Worm (Caenorhabditis elegans) whole organism, midembryonic: ENCODE results near the gene W03F9.4.

Source experiments
- cog-1 ChIP-seq: sonication (generic microtip); optimal IDR thresholded peaks from 2 replicates; lab custom pipeline; 2016; ENCODE audit warnings: missing genetic modification characterization, missing compliant biosample characterization
- flt-1 ChIP-seq: fragments of 200-800 bp; sonication (Bioruptor generic); IDR thresholded peaks from 2 replicates; pipeline ENCODE4 v1.3.6; 2022; ENCODE audit warnings: missing genetic modification characterization, missing compliant biosample characterization
- klf-2 ChIP-seq: fragments of 200-800 bp; sonication (Bioruptor generic); conservative IDR thresholded peaks from 2 replicates; pipeline ENCODE4 v1.3.6; 2022; ENCODE audit warnings: missing genetic modification reagents, missing genetic modification characterization, missing compliant biosample characterization
- med-1 ChIP-seq: sonication (generic microtip); optimal IDR thresholded peaks from 2 replicates; lab custom pipeline; 2017; ENCODE audit warnings: missing genetic modification characterization, mild to moderate bottlenecking, missing compliant biosample characterization, antibody characterized with exemption, missing genetic modification reagents; ENCODE audit not compliant: insufficient read depth

DNA sequence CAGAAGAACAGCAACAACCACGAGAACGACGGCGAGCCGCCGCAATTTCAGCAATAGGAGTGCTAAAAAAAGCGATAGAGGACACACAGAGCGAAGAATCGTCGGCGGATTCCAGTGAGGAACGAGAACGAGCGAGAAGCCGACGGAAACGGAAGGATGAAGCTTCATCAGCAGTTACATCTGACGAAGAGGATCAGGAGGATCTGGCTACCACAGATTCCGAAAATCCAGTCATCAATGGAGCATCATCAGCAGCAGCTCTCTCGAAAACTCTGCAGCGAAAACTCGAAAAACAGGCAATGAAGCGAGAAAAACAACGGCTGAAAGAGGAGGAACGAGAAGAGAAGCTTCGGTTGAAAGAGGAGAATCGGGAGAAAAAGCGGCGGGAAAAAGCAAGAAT lies 38.2 kb upstream of the W03F9.4 start:
- no peak for TF ChIP-seq klf-2
- TF ChIP-seq cog-1 (tag; lab: Kevin White, UChicago) = no peak
- TF ChIP-seq med-1 (GFP tag; lab: Kevin White, UChicago) = no peak
- no peak for TF ChIP-seq flt-1 (GFP tag; lab: Robert Waterston, UW)
